Fruit fly (Drosophila melanogaster) S2 (cell line): Measurements from ENCODE around the gene CG42675.

Experiments
- CG8478 ChIP-seq: fragments of >200 bp; optimal IDR thresholded peaks from 2 replicates; lab custom pipeline; 2018
- CTCF ChIP-seq, 2 experiments: fragments of >200 bp; optimal IDR thresholded peaks; 2 replicates each; lab custom pipeline; 2018

CG42675 gene

dm6 chr3R:5813157-5813659 is at the start of gene CG42675:
CG42675 (plus strand) TSS chr3R:5813609.
- no peak for TF ChIP-seq CTCF (optimal IDR thresholded peaks at IDR 0.05; lab: Kevin White, UChicago)
- no peak for TF ChIP-seq CG8478

dm6 chr3R:5771614-5772202 is 41.7 kb upstream of the CG42675 start:
- TF ChIP-seq CTCF (optimal IDR thresholded peaks at IDR 0.05; lab: Kevin White, UChicago) (no peak), CG8478 (no peak)

dm6 chr3R:5772433-5772832 is 41.0 kb upstream of the CG42675 start:
- TF ChIP-seq CG8478 (no peak), CTCF (optimal IDR thresholded peaks at IDR 0.05; lab: Kevin White, UChicago) (peak; percentile 29 to 47)

- peak; percentile 63 to 77 for TF ChIP-seq CTCF (optimal IDR thresholded peaks at IDR 0.05; lab: Kevin White, UChicago)
- TF ChIP-seq CG8478, result no peak
These were observed 34.4 kb upstream of the CG42675 start, which contains the start of gene jagn for dm6 chr3R:5778731-5779593. jagn (plus strand) TSS chr3R:5779315.

- TF ChIP-seq CTCF (optimal IDR thresholded peaks at IDR 0.05; lab: Kevin White, UChicago) (no peak), CG8478 (no peak)
These were observed 32.4 kb upstream of the CG42675 start, which contains the start of gene CG2082 for dm6 chr3R:5780976-5781375. CG2082 (minus strand) TSS chr3R:5781076.

dm6 chr3R:5781462-5781861 is 31.9 kb upstream of the CG42675 start, which contains the start of gene kat-60L1:
kat-60L1 (plus strand) TSS chr3R:5781762.
- no peak for TF ChIP-seq CG8478
- no peak for TF ChIP-seq CTCF (optimal IDR thresholded peaks at IDR 0.05; lab: Kevin White, UChicago)

dm6 chr3R:5789025-5789953 is 24.1 kb upstream of the CG42675 start, which contains the start of the genes Hat1 and Rpn5:
Hat1 (minus strand) TSS chr3R:5789384.
Rpn5 (plus strand) TSS chr3R:5789493.
- TF ChIP-seq CTCF (optimal IDR thresholded peaks at IDR 0.05; lab: Kevin White, UChicago) (no peak), CG8478 (no peak)

dm6 chr3R:5791497-5791896 is 21.9 kb upstream of the CG42675 start, which contains the start of gene Hpf1:
Hpf1 (plus strand) TSS chr3R:5791879.
- no peak for TF ChIP-seq CG8478

- TF ChIP-seq CG8478, result no peak
- no peak for TF ChIP-seq CTCF (optimal IDR thresholded peaks at IDR 0.05; lab: Kevin White, UChicago)
These were observed 18.9 kb upstream of the CG42675 start, which contains the start of the genes PSMG1 and CG10979 for dm6 chr3R:5794267-5795089. PSMG1 (minus strand) TSS chr3R:5794317. CG10979 (plus strand) TSS chr3R:5794705.

dm6 chr3R:5797709-5798108 is 15.7 kb upstream of the CG42675 start:
- TF ChIP-seq CTCF (optimal IDR thresholded peaks at IDR 0.05; lab: Kevin White, UChicago), result no peak
- no peak for TF ChIP-seq CG8478

dm6 chr3R:5801703-5802436 is 11.5 kb upstream of the CG42675 start, which contains the start of gene CG11000:
CG11000 (plus strand) TSS chr3R:5802328.
- TF ChIP-seq CG8478 (no peak), CTCF (optimal IDR thresholded peaks at IDR 0.05; lab: Kevin White, UChicago) (no peak)

dm6 chr3R:5821243-5821642 is 7.8 kb downstream of the CG42675 start, which contains the start of gene Hpr1:
Hpr1 (minus strand) TSS chr3R:5821440.
- no peak for TF ChIP-seq CG8478
- no peak for TF ChIP-seq CTCF (optimal IDR thresholded peaks at IDR 0.05; lab: Kevin White, UChicago)

- no peak for TF ChIP-seq CTCF (optimal IDR thresholded peaks at IDR 0.05; lab: Kevin White, UChicago)
- no peak for TF ChIP-seq CG8478
These were observed 8.3 kb downstream of the CG42675 start, which contains the start of gene CG46303 for dm6 chr3R:5821750-5822149. CG46303 (plus strand) TSS chr3R:5821972.
